Worm (Caenorhabditis elegans): Measurements from ENCODE around the gene F48E8.2.

ce11 chrIII:5419527-5419926 lies 44.6 kb upstream of the F48E8.2 start:
- no peak for TF ChIP-seq unc-120 (tag; optimal IDR thresholded peaks at IDR 0.05; ENCODE audit: poor library complexity, severe bottlenecking)
- TF ChIP-seq nhr-28 (tag; optimal IDR thresholded peaks at IDR 0.05), result no peak
- TF ChIP-seq unc-62 (GFP tag; optimal IDR thresholded peaks at IDR 0.05), result no peak
- TF ChIP-seq pha-4 (tag; optimal IDR thresholded peaks at IDR 0.05), result no peak
- no peak for TF ChIP-seq lsy-2 (tag; optimal IDR thresholded peaks at IDR 0.05)
- TF ChIP-seq ztf-11 (tag; optimal IDR thresholded peaks at IDR 0.05), result no peak
- TF ChIP-seq sem-2 (GFP tag; optimal IDR thresholded peaks at IDR 0.05), result no peak

All from whole organism, mixed stage, embryonic.